Fruit fly (Drosophila melanogaster): ENCODE measurements around the gene CG5078.

CG5078 gene

dm6 chr3L:20493417-20494261 is 12.2 kb upstream of the CG5078 start (continued):
- TF ChIP-seq CG12071 (GFP tag; optimal IDR thresholded peaks at IDR 0.05) (no peak), oc (tag; optimal IDR thresholded peaks at IDR 0.05) (no peak), sna (GFP tag; IDR thresholded peaks at IDR 0.05; ENCODE audit: partially characterized antibody) (no peak), CG10267 (tag; optimal IDR thresholded peaks at IDR 0.05) (peak; percentile 69), CG2116 (GFP tag; optimal IDR thresholded peaks at IDR 0.05) (peak; percentile 15), pzg (GFP tag; optimal IDR thresholded peaks at IDR 0.05) (no peak), HLH3B (GFP tag; IDR thresholded peaks at IDR 0.05) (peak; percentile 81), psq (GFP tag; optimal IDR thresholded peaks at IDR 0.05) (peak; percentile 39), Nf-YA (GFP tag; IDR thresholded peaks at IDR 0.05) (peak; percentile 71), Dll (GFP tag; IDR thresholded peaks at IDR 0.05; ENCODE audit: partially characterized antibody) (peak; percentile 55; the same call in 1 of the 4 replicates), Mrtf (GFP tag; IDR thresholded peaks at IDR 0.05) (peak; percentile 64; the same call in 1 of the 3 replicates), CG11398 (GFP tag; optimal IDR thresholded peaks at IDR 0.05) (no peak), nmo (GFP tag; optimal IDR thresholded peaks at IDR 0.05) (peak; percentile 76), TFAM (GFP tag; optimal IDR thresholded peaks at IDR 0.05) (no peak), sr (GFP tag; IDR thresholded peaks at IDR 0.05) (peak; percentile 96), Ravus (GFP tag; IDR thresholded peaks at IDR 0.05) (no peak), lab (GFP tag; optimal IDR thresholded peaks at IDR 0.05) (peak; percentile 85), CG14014 (GFP tag; IDR thresholded peaks at IDR 0.05) (peak; percentile 76), CG10274 (GFP tag; optimal IDR thresholded peaks at IDR 0.05) (peak; percentile 43), ac (GFP tag; optimal IDR thresholded peaks at IDR 0.05) (no peak), Dbx (GFP tag; IDR thresholded peaks at IDR 0.05) (peak; percentile 83), CG15601 (tag; optimal IDR thresholded peaks at IDR 0.05) (peak; percentile 42), CG7928 (GFP tag; optimal IDR thresholded peaks at IDR 0.05) (peak; percentile 13), MBD-R2 (GFP tag; IDR thresholded peaks at IDR 0.05) (peak; percentile 7; the same call in 1 of the 2 replicates), CG32772 (GFP tag; IDR thresholded peaks at IDR 0.05) (peak; percentile 63; the same call in 1 of the 2 replicates), CG1529 (GFP tag; optimal IDR thresholded peaks at IDR 0.05) (peak; percentile 10), caup (GFP tag; optimal IDR thresholded peaks at IDR 0.05; ENCODE audit: severe bottlenecking) (peak; percentile 57), salm (tag; optimal IDR thresholded peaks at IDR 0.05) (peak; percentile 69), chn (GFP tag; optimal IDR thresholded peaks at IDR 0.05) (no peak), CG18599 (GFP tag; optimal IDR thresholded peaks at IDR 0.05) (peak; percentile 84), CG30020 (tag; optimal IDR thresholded peaks at IDR 0.05) (no peak), lola (GFP tag; optimal IDR thresholded peaks at IDR 0.05) (peak in 1 of 3 experiments; percentile 20), Neu2 (GFP tag; optimal IDR thresholded peaks at IDR 0.05; ENCODE audit: borderline replicate concordance) (no peak), Sox102F (GFP tag; optimal IDR thresholded peaks at IDR 0.05) (peak; percentile 83), slbo (GFP tag; IDR thresholded peaks at IDR 0.05) (peak; percentile 83), CG8924 (tag; optimal IDR thresholded peaks at IDR 0.05) (peak; percentile 84), pita (GFP tag; optimal IDR thresholded peaks at IDR 0.05) (no peak), CG14860 (GFP tag; IDR thresholded peaks at IDR 0.05; ENCODE audit: partially characterized antibody) (no peak), gro (GFP tag; optimal IDR thresholded peaks at IDR 0.05) (peak; percentile 67), gem (tag; optimal IDR thresholded peaks at IDR 0.05) (peak; percentile 88), CG11723 (GFP tag; optimal IDR thresholded peaks at IDR 0.05) (no peak), Taf1 (GFP tag; IDR thresholded peaks at IDR 0.05) (peak; percentile 56; the same call in 1 of the 2 replicates), pan (optimal IDR thresholded peaks at IDR 0.05) (no peak), pan (GFP tag; optimal IDR thresholded peaks at IDR 0.05 in 1 of 2, IDR thresholded peaks at IDR 0.05 in 1 of 2) (peak in 1 of 2 experiments; percentile 87), Fer2 (tag; optimal IDR thresholded peaks at IDR 0.05) (no peak), en (GFP tag; optimal IDR thresholded peaks at IDR 0.05) (peak; percentile 24), CG2120 (GFP tag; optimal IDR thresholded peaks at IDR 0.05) (peak; percentile 86), Poxn (GFP tag; IDR thresholded peaks at IDR 0.05) (0 out of 2 replicates have a peak, but pooled peaks have one; percentile 34)
